Worm (Caenorhabditis elegans): Measurements from ENCODE around the gene mcd-1.

- TF ChIP-seq dao-5 (tag; optimal IDR thresholded peaks at IDR 0.05) (no peak), W03F9.2 (tag; optimal IDR thresholded peaks at IDR 0.05) (no peak)
Observed at ce11 chrII:13935907-13936306, 47.6 kb downstream of the mcd-1 start.

All from whole organism, L4/young adult.